Worm (Caenorhabditis elegans) whole organism, L4/young adult: Measurements from ENCODE around the gene farl-11.

Experiments used
- W03F9.2 ChIP-seq: fragments of 150-350 bp; optimal IDR thresholded peaks from 2 replicates; lab custom pipeline; 2014; ENCODE audit warnings: missing biosample characterization, missing genetic modification characterization
- dao-5 ChIP-seq: sonication (generic microtip); optimal IDR thresholded peaks from 2 replicates; lab custom pipeline; 2016; ENCODE audit warnings: missing genotype, missing genetic modification characterization, moderate library complexity, missing compliant biosample characterization
- him-1 ChIP-seq: sonication (generic microtip); optimal IDR thresholded peaks from 2 replicates; lab custom pipeline; 2016; ENCODE audit warnings: missing genotype, missing genetic modification reagents, missing genetic modification characterization, missing compliant biosample characterization

DNA sequence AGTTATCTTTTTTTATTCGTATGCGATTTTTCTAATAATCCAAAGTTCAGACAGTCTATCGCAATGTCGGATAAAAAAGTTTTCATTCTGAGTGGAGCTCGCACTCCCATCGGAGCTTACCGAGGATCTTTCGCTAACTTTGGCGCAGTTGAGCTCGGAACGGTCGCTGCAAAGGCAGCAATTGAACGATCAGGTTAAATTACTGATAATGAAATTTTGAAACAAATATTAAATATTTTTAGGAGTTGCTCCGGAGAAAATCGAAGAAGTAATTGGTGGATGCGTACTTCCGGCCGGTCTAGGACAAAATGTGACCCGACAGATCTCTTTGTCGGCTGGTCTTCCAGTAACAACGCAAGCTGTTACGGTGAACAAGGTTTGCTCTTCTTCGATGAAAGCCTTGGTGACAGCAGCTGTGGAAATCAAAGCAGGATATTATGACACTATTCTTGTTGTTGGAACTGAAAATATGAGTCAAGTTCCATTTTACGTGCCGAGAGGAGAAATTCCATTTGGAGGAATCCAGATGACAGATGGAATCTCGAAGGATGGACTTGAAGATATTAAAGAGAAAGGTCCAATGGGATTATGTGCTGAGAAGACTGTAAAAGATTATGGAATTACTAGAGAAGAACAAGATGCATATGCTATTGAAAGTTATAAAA, 29.1 kb downstream of the farl-11 start, which contains the start of gene T02G5.7:
- TF ChIP-seq dao-5 (tag; lab: Kevin White, UChicago) (no peak), him-1 (no peak), W03F9.2 (no peak)
